Fruit fly (Drosophila melanogaster) whole organism, embryonic: ENCODE data around the gene CG5171.
A peak's percentile ranks its signal among the peaks of the same experiment; 100 is the strongest.

Experiments used
- Adf1 ChIP-seq: fragments of 200-800 bp; sonication (Bioruptor generic); IDR thresholded peaks from 2 replicates; pipeline ENCODE4 v1.3.6; 2022; ENCODE audit warnings: missing biosample characterization, missing genetic modification characterization
- B-H1 ChIP-seq: fragments of 200-800 bp; sonication (Bioruptor generic); IDR thresholded peaks from 3 replicates; pipeline ENCODE4 v1.3.6; 2022; ENCODE audit warnings: missing biosample characterization, missing genetic modification characterization
- BEAF-32 ChIP-seq: fragments of 200-800 bp; sonication (Bioruptor generic); optimal IDR thresholded peaks from 3 replicates; lab custom pipeline; 2017; ENCODE audit warnings: missing biosample characterization, missing genetic modification characterization, mild to moderate bottlenecking, moderate library complexity, missing genetic modification reagents
- Bteb2 ChIP-seq: fragments of 200-800 bp; sonication (Bioruptor generic); optimal IDR thresholded peaks from 2 replicates; lab custom pipeline; 2016; ENCODE audit warnings: missing biosample characterization, missing genetic modification characterization
- C15 ChIP-seq: fragments of 200-800 bp; sonication (Bioruptor generic); IDR thresholded peaks from 3 replicates; pipeline ENCODE4 v1.3.6; 2022; ENCODE audit warnings: missing biosample characterization, missing genetic modification characterization
- CG10209 ChIP-seq: fragments of 200-800 bp; sonication (Bioruptor generic); optimal IDR thresholded peaks from 3 replicates; lab custom pipeline; 2017; ENCODE audit warnings: missing biosample characterization, mild to moderate bottlenecking, missing genetic modification characterization, missing genetic modification reagents
- CG12942 ChIP-seq: fragments of 200-800 bp; sonication (Bioruptor generic); optimal IDR thresholded peaks from 3 replicates; lab custom pipeline; 2016; ENCODE audit warnings: missing biosample characterization, missing genetic modification characterization
- CG16863 ChIP-seq: fragments of 200-800 bp; sonication (Bioruptor generic); optimal IDR thresholded peaks from 3 replicates; lab custom pipeline; 2016; ENCODE audit warnings: missing biosample characterization, missing genetic modification characterization
- CG17359 ChIP-seq: fragments of 200-800 bp; sonication (Bioruptor generic); optimal IDR thresholded peaks from 3 replicates; lab custom pipeline; 2018; ENCODE audit warnings: missing biosample characterization, mild to moderate bottlenecking, missing genetic modification characterization, moderate library complexity
- CG17912 ChIP-seq: fragments of 200-800 bp; sonication (Bioruptor generic); optimal IDR thresholded peaks from 2 replicates; lab custom pipeline; 2018; ENCODE audit warnings: missing biosample characterization, mild to moderate bottlenecking, missing genetic modification characterization
- CG1832 ChIP-seq: fragments of 200-800 bp; sonication (Bioruptor generic); optimal IDR thresholded peaks from 2 replicates; lab custom pipeline; 2017; ENCODE audit warnings: missing biosample characterization, mild to moderate bottlenecking, missing genetic modification characterization, inconsistent platforms
- CG18619 ChIP-seq: fragments of 200-800 bp; sonication (Bioruptor generic); optimal IDR thresholded peaks from 3 replicates; lab custom pipeline; 2017; ENCODE audit warnings: missing biosample characterization, mild to moderate bottlenecking, missing genetic modification characterization
- CG2129 ChIP-seq: fragments of 200-800 bp; sonication (Bioruptor generic); IDR thresholded peaks from 2 replicates; pipeline ENCODE4 v1.3.6; 2022; ENCODE audit warnings: missing biosample characterization, missing genetic modification characterization; ENCODE audit not compliant: partially characterized antibody
- CG30020 ChIP-seq: fragments of 200-800 bp; optimal IDR thresholded peaks from 2 replicates; lab custom pipeline; 2019; ENCODE audit warnings: missing biosample characterization, mild to moderate bottlenecking, missing genetic modification characterization, moderate library complexity
- CG30403 ChIP-seq: fragments of 200-800 bp; sonication (Bioruptor generic); optimal IDR thresholded peaks from 3 replicates; lab custom pipeline; 2016; ENCODE audit warnings: missing biosample characterization, missing genetic modification characterization
- CG31224 ChIP-seq: fragments of 200-800 bp; sonication (Bioruptor generic); IDR thresholded peaks from 2 replicates; pipeline ENCODE4 v1.3.6; 2022; ENCODE audit warnings: missing biosample characterization, missing genetic modification characterization
- CG32532 ChIP-seq: fragments of 200-800 bp; sonication (Bioruptor generic); IDR thresholded peaks from 2 replicates; pipeline ENCODE4 v1.3.6; 2022; ENCODE audit warnings: missing biosample characterization, missing genetic modification characterization
- CG4424 ChIP-seq: fragments of 200-800 bp; sonication (Bioruptor generic); optimal IDR thresholded peaks from 3 replicates; lab custom pipeline; 2016; ENCODE audit warnings: missing biosample characterization, missing genetic modification characterization
- CG8765 ChIP-seq: fragments of 200-800 bp; sonication (Bioruptor generic); IDR thresholded peaks from 2 replicates; pipeline ENCODE4 v1.3.6; 2022; ENCODE audit warnings: missing biosample characterization, missing genetic modification characterization
- Chrac-16 ChIP-seq: fragments of 200-800 bp; sonication (Bioruptor generic); optimal IDR thresholded peaks from 3 replicates; lab custom pipeline; 2016; ENCODE audit warnings: missing biosample characterization, missing genetic modification characterization
- CrebB ChIP-seq: fragments of 200-800 bp; sonication (Bioruptor generic); optimal IDR thresholded peaks from 3 replicates; lab custom pipeline; 2018; ENCODE audit warnings: missing biosample characterization, mild to moderate bottlenecking, missing genetic modification characterization
- Ets97D ChIP-seq: fragments of 200-800 bp; sonication (Bioruptor generic); optimal IDR thresholded peaks from 3 replicates; lab custom pipeline; 2016; ENCODE audit warnings: missing biosample characterization, missing genetic modification characterization
- H2.0 ChIP-seq: fragments of 200-800 bp; sonication (Bioruptor generic); IDR thresholded peaks from 2 replicates; pipeline ENCODE4 v1.3.6; 2022; ENCODE audit warnings: missing biosample characterization, missing genetic modification characterization
- HLH3B ChIP-seq: fragments of 200-800 bp; sonication (Bioruptor generic); IDR thresholded peaks from 2 replicates; pipeline ENCODE4 v1.3.6; 2022; ENCODE audit warnings: missing biosample characterization, missing genetic modification characterization
- HmgZ ChIP-seq: fragments of 200-800 bp; sonication (Bioruptor generic); optimal IDR thresholded peaks from 2 replicates; lab custom pipeline; 2018; ENCODE audit warnings: missing biosample characterization, mild to moderate bottlenecking, missing genetic modification characterization
- Mad ChIP-seq: fragments of 200-800 bp; sonication (Bioruptor generic); optimal IDR thresholded peaks from 2 replicates; lab custom pipeline; 2016; ENCODE audit warnings: missing biosample characterization, missing genetic modification characterization
- Myb ChIP-seq: fragments of 200-800 bp; sonication (Bioruptor generic); optimal IDR thresholded peaks from 2 replicates; lab custom pipeline; 2016; ENCODE audit warnings: missing biosample characterization, missing genetic modification characterization
- Poxn ChIP-seq: fragments of 200-800 bp; sonication (Bioruptor generic); IDR thresholded peaks from 2 replicates; pipeline ENCODE4 v1.3.6; 2022; ENCODE audit warnings: missing biosample characterization, missing genetic modification characterization
- Ptx1 ChIP-seq: fragments of 200-800 bp; sonication (Bioruptor generic); IDR thresholded peaks from 2 replicates; pipeline ENCODE4 v1.3.6; 2022; ENCODE audit warnings: missing biosample characterization, missing genetic modification characterization
- Sox102F ChIP-seq: fragments of 200-800 bp; sonication (Bioruptor generic); optimal IDR thresholded peaks from 2 replicates; lab custom pipeline; 2018; ENCODE audit warnings: missing biosample characterization, mild to moderate bottlenecking, missing genetic modification characterization, moderate library complexity
- Taf1 ChIP-seq: fragments of 200-800 bp; sonication (Bioruptor generic); IDR thresholded peaks from 2 replicates; pipeline ENCODE4 v1.3.6; 2022; ENCODE audit warnings: missing biosample characterization, missing genetic modification characterization
- Usf ChIP-seq: fragments of 200-800 bp; sonication (Bioruptor generic); optimal IDR thresholded peaks from 2 replicates; lab custom pipeline; 2017; ENCODE audit warnings: missing genotype, missing biosample characterization, missing genetic modification characterization
- caup ChIP-seq: fragments of 200-800 bp; sonication (Bioruptor generic); optimal IDR thresholded peaks from 3 replicates; lab custom pipeline; 2017; ENCODE audit warnings: missing biosample characterization, mild to moderate bottlenecking, missing genetic modification characterization, moderate library complexity; ENCODE audit not compliant: severe bottlenecking
- chn ChIP-seq: fragments of 200-800 bp; sonication (Bioruptor generic); optimal IDR thresholded peaks from 2 replicates; lab custom pipeline; 2016; ENCODE audit warnings: missing biosample characterization, missing genetic modification characterization
- dm ChIP-seq: fragments of 200-800 bp; sonication (Bioruptor generic); optimal IDR thresholded peaks from 3 replicates; lab custom pipeline; 2016; ENCODE audit warnings: missing biosample characterization, missing genetic modification characterization
- ftz-f1 ChIP-seq: fragments of 200-800 bp; sonication (Bioruptor generic); optimal IDR thresholded peaks from 2 replicates; lab custom pipeline; 2016; ENCODE audit warnings: missing biosample characterization, missing genetic modification characterization
- grau ChIP-seq: fragments of 200-800 bp; optimal IDR thresholded peaks from 3 replicates; lab custom pipeline; 2019; ENCODE audit warnings: missing biosample characterization, mild to moderate bottlenecking, missing genetic modification characterization, moderate library complexity
- gsb ChIP-seq: fragments of 200-800 bp; sonication (Bioruptor generic); IDR thresholded peaks from 2 replicates; pipeline ENCODE4 v1.3.6; 2022; ENCODE audit warnings: missing biosample characterization, missing genetic modification characterization
- hkb ChIP-seq, 2 experiments: fragments of 200-800 bp in 1 of 2; fragments of >200 bp in 1 of 2; sonication (Bioruptor generic) in 1 of 2; IDR thresholded peaks in 1 of 2; optimal IDR thresholded peaks in 1 of 2; 2 replicates each; pipeline versions ENCODE4 v1.3.6 to Lab custom; 2017 to 2022; ENCODE audit warnings: missing biosample characterization in 1 of 2, missing genetic modification characterization in 1 of 2
- insv ChIP-seq, 2 experiments: fragments of 200-800 bp; sonication (Bioruptor generic); optimal IDR thresholded peaks; 3 replicates each; lab custom pipeline; 2016 to 2018; ENCODE audit warnings: missing biosample characterization in 2 of 2, missing genetic modification characterization in 2 of 2
- nmo ChIP-seq: fragments of 200-800 bp; sonication (Bioruptor generic); optimal IDR thresholded peaks from 2 replicates; lab custom pipeline; 2018; ENCODE audit warnings: missing biosample characterization, mild to moderate bottlenecking, missing genetic modification characterization, moderate library complexity
- org-1 ChIP-seq: fragments of 200-800 bp; sonication (Bioruptor generic); optimal IDR thresholded peaks from 2 replicates; lab custom pipeline; 2017; ENCODE audit warnings: missing biosample characterization, missing genetic modification characterization
- prd ChIP-seq, 3 experiments: fragments of >200 bp in 2 of 3; fragments of 200-800 bp in 1 of 3; sonication (Bioruptor generic) in 1 of 3; optimal IDR thresholded peaks in 2 of 3; IDR thresholded peaks in 1 of 3; 2 replicates in 2 of 3; 3 replicates in 1 of 3; pipeline versions ENCODE4 v1.3.6 to Lab custom; 2017 to 2022; ENCODE audit warnings: missing biosample characterization in 1 of 3, missing genetic modification characterization in 1 of 3
- run ChIP-seq: fragments of 200-800 bp; sonication (Bioruptor generic); optimal IDR thresholded peaks from 3 replicates; lab custom pipeline; 2018; ENCODE audit warnings: missing biosample characterization, mild to moderate bottlenecking, missing genetic modification characterization
- slbo ChIP-seq: fragments of 200-800 bp; sonication (Bioruptor generic); IDR thresholded peaks from 2 replicates; pipeline ENCODE4 v1.3.6; 2022; ENCODE audit warnings: missing biosample characterization, missing genetic modification characterization
- tap ChIP-seq: fragments of 200-800 bp; optimal IDR thresholded peaks from 3 replicates; lab custom pipeline; 2019; ENCODE audit warnings: missing biosample characterization, mild to moderate bottlenecking, missing genetic modification characterization, moderate library complexity
- twi ChIP-seq: fragments of 200-800 bp; optimal IDR thresholded peaks from 2 replicates; lab custom pipeline; 2019; ENCODE audit warnings: missing biosample characterization, mild to moderate bottlenecking, missing genetic modification characterization, moderate library complexity
- unpg ChIP-seq: fragments of 200-800 bp; sonication (Bioruptor generic); optimal IDR thresholded peaks from 3 replicates; lab custom pipeline; 2018; ENCODE audit warnings: missing biosample characterization, mild to moderate bottlenecking, missing genetic modification characterization, moderate library complexity
- zen ChIP-seq: fragments of 200-800 bp; sonication (Bioruptor generic); optimal IDR thresholded peaks from 3 replicates; lab custom pipeline; 2018; ENCODE audit warnings: missing biosample characterization, mild to moderate bottlenecking, missing genetic modification characterization, moderate library complexity

The CG5171 gene

DNA sequence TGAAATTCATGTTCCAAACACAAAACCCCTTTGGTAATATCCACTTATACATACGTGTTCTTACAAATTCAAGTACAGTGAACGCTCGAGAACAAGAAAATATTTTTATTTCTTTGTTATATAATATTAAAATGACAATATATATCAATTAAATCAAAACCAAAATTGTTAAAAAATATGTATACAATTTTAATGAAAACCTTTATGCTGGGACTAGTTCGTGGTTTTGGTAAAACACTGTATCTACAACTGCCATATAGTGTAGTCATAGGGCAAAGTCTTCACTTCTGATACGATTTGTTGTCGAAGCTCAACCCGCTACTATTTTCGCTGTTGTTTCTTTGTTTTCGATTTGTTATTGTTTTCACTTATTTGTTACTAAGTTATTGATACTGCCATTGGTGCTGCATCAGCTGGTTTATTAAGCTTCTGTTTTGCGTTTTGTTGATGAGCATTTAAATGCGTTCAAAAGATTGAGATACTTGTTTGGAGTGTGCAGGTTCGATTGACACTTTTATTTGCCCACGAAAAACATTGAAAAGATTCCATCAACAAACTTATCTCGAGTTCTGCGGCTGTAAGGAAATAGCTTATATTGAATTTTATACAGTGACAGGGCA lies 33.7 kb downstream of the CG5171 start (continued):
- TF ChIP-seq Adf1 (GFP tag; lab: Robert Waterston, UW) (no peak), tap (tag; lab: Kevin White, UChicago) (peak; percentile 40), CG2129 (GFP tag; lab: Robert Waterston, UW) (no peak), CrebB (tag; lab: Kevin White, UChicago) (peak; percentile 29), CG30403 (peak; percentile 27), chn (GFP tag; lab: Kevin White, UChicago) (no peak), nmo (GFP tag; lab: Kevin White, UChicago) (no peak), caup (GFP tag; lab: Kevin White, UChicago) (peak; percentile 14), Usf (GFP tag; lab: Kevin White, UChicago) (no peak), prd (optimal IDR thresholded peaks at IDR 0.05; lab: Kevin White, UChicago) (no peak), prd (GFP tag; IDR thresholded peaks at IDR 0.05; lab: Robert Waterston, UW) (peak; percentile 52; the same call in 1 of the 3 replicates), BEAF-32 (GFP tag; lab: Kevin White, UChicago) (no peak), CG17359 (tag; lab: Kevin White, UChicago) (peak; percentile 36), Taf1 (GFP tag; lab: Robert Waterston, UW) (peak; percentile 74), B-H1 (peak; percentile 18; the same call in 1 of the 3 replicates), CG1832 (GFP tag; lab: Kevin White, UChicago) (no peak), gsb (peak; percentile 24; the same call in 1 of the 2 replicates), ftz-f1 (no peak), org-1 (GFP tag; lab: Kevin White, UChicago) (peak; percentile 24), Ptx1 (GFP tag; lab: Robert Waterston, UW) (peak; percentile 46; the same call in 1 of the 2 replicates), Chrac-16 (GFP tag; lab: Kevin White, UChicago) (no peak), CG12942 (GFP tag; lab: Kevin White, UChicago) (no peak), CG8765 (GFP tag; lab: Robert Waterston, UW) (no peak), dm (GFP tag; lab: Kevin White, UChicago) (no peak), CG17912 (GFP tag; lab: Kevin White, UChicago) (no peak), hkb (optimal IDR thresholded peaks at IDR 0.05; lab: Kevin White, UChicago) (no peak), hkb (GFP tag; IDR thresholded peaks at IDR 0.05; lab: Robert Waterston, UW) (peak; percentile 35), CG16863 (GFP tag; lab: Kevin White, UChicago) (no peak), insv (GFP tag; optimal IDR thresholded peaks at IDR 0.05; lab: Kevin White, UChicago) (no peak), CG18619 (no peak), CG10209 (GFP tag; lab: Kevin White, UChicago) (peak; percentile 38), run (no peak), CG31224 (GFP tag; lab: Robert Waterston, UW) (peak; percentile 19; the same call in 1 of the 2 replicates), Sox102F (GFP tag; lab: Kevin White, UChicago) (peak; percentile 28), HmgZ (tag; lab: Kevin White, UChicago) (no peak), Myb (no peak), CG4424 (GFP tag; lab: Kevin White, UChicago) (no peak), Bteb2 (no peak), zen (tag; lab: Kevin White, UChicago) (no peak), Mad (GFP tag; lab: Kevin White, UChicago) (no peak), C15 (GFP tag; lab: Robert Waterston, UW) (0 out of 3 replicates have a peak, but pooled peaks have one; percentile 47), Poxn (GFP tag; lab: Robert Waterston, UW) (peak; percentile 54; the same call in 1 of the 2 replicates), Ets97D (GFP tag; lab: Kevin White, UChicago) (no peak), unpg (GFP tag; lab: Kevin White, UChicago) (peak; percentile 8), HLH3B (peak; percentile 68), grau (tag; lab: Kevin White, UChicago) (peak; percentile 83), slbo (GFP tag; lab: Robert Waterston, UW) (peak; percentile 79), twi (no peak), H2.0 (peak; percentile 35), CG30020 (tag; lab: Kevin White, UChicago) (no peak), CG32532 (GFP tag; lab: Robert Waterston, UW) (peak; percentile 77)
